Worm (Caenorhabditis elegans) whole organism, L4 larva: Measurements from ENCODE around the gene twk-14.

ENCODE experiments used
- R02D3.7 ChIP-seq: fragments of 150-350 bp; sonication (generic microtip); optimal IDR thresholded peaks from 3 replicates; lab custom pipeline; 2014; ENCODE audit warnings: missing biosample characterization, missing genetic modification characterization
- ama-1 ChIP-seq: fragments of 150-350 bp; optimal IDR thresholded peaks from 2 replicates; lab custom pipeline; 2014; ENCODE audit warnings: inconsistent platforms, mixed read lengths
- zfp-2 ChIP-seq: sonication (generic microtip); optimal IDR thresholded peaks from 2 replicates; lab custom pipeline; 2016; ENCODE audit warnings: mild to moderate bottlenecking, missing genetic modification characterization, missing compliant biosample characterization

ce11 chrV:12408996-12409395, 13.5 kb upstream of the twk-14 start:
- no peak for TF ChIP-seq zfp-2 (tag; lab: Kevin White, UChicago)
- no peak for TF ChIP-seq R02D3.7 (tag; lab: Kevin White, UChicago)
- TF ChIP-seq ama-1 (lab: Kevin White, UChicago) = no peak
